Worm (Caenorhabditis elegans) whole organism, L2 larva: ENCODE results near the gene vig-1.

Experiments
- ceh-82 ChIP-seq: fragments of 150-350 bp; optimal IDR thresholded peaks from 2 replicates; lab custom pipeline; 2014; ENCODE audit warnings: missing biosample characterization, missing genetic modification characterization
- nhr-12 ChIP-seq: fragments of 150-350 bp; optimal IDR thresholded peaks from 2 replicates; lab custom pipeline; 2014; ENCODE audit warnings: missing biosample characterization, missing genetic modification characterization
- nhr-25 ChIP-seq: fragments of 150-350 bp; sonication (generic microtip); optimal IDR thresholded peaks from 3 replicates; lab custom pipeline; 2014; ENCODE audit warnings: missing biosample characterization, missing genetic modification characterization

DNA sequence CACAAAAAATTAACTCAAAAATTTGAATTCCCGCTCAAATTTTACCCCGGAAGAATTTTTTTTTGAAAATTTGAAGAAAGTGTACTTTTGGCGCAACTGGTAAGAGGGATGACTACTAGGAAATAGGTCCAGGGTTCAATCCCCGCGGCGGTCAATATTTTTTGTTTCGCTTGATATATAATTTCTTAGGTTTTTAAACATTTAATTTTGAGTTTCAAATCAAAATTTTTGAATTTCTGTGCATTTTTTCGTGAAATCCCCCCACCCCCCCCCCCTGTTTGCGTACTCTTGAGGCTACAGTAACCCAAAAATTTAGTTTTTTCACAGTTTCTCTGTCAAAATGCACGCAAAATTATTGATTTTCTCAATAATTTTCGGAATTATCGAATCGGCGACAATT is 22.7 kb upstream of the vig-1 start, which contains the start of gene Y57G7A.1:
- TF ChIP-seq ceh-82 (tag; lab: Kevin White, UChicago) (no peak), nhr-25 (no peak), nhr-12 (tag; lab: Kevin White, UChicago) (no peak)
